Fruit fly (Drosophila melanogaster) whole organism, embryonic: ENCODE data around the gene Rbp1-like.

Source experiments
- Abd-B ChIP-seq: fragments of 200-800 bp; sonication (Bioruptor generic); optimal IDR thresholded peaks from 2 replicates; lab custom pipeline; 2018; ENCODE audit warnings: missing biosample characterization, mild to moderate bottlenecking, missing genetic modification characterization, moderate library complexity
- Ada2b ChIP-seq: fragments of 200-800 bp; sonication (Bioruptor generic); IDR thresholded peaks from 2 replicates; pipeline ENCODE4 v1.3.6; 2022; ENCODE audit warnings: missing biosample characterization, missing genetic modification characterization
- Awh ChIP-seq: fragments of 200-800 bp; sonication (Bioruptor generic); IDR thresholded peaks from 2 replicates; pipeline ENCODE4, ENCODE4 v1.3.6; 2022; ENCODE audit warnings: missing biosample characterization, missing genetic modification characterization
- CG1233 ChIP-seq: fragments of 200-800 bp; sonication (Bioruptor generic); optimal IDR thresholded peaks from 4 replicates; lab custom pipeline; 2018; ENCODE audit warnings: missing biosample characterization, mild to moderate bottlenecking, missing genetic modification characterization
- CG13624 ChIP-seq: fragments of 200-800 bp; sonication (Bioruptor generic); optimal IDR thresholded peaks from 2 replicates; lab custom pipeline; 2016; ENCODE audit warnings: missing biosample characterization, missing genetic modification characterization
- CG14014 ChIP-seq: fragments of 200-800 bp; sonication (Bioruptor generic); IDR thresholded peaks from 2 replicates; pipeline ENCODE4 v1.3.6; 2022; ENCODE audit warnings: missing biosample characterization, missing genetic modification characterization
- CG15073 ChIP-seq: fragments of 200-800 bp; sonication (Bioruptor generic); optimal IDR thresholded peaks from 2 replicates; lab custom pipeline; 2016; ENCODE audit warnings: missing biosample characterization, missing genetic modification characterization
- CG1602 ChIP-seq: fragments of 200-800 bp; sonication (Bioruptor generic); optimal IDR thresholded peaks from 3 replicates; lab custom pipeline; 2016; ENCODE audit warnings: missing biosample characterization, missing genetic modification characterization
- CG17361 ChIP-seq: fragments of 200-800 bp; sonication (Bioruptor generic); IDR thresholded peaks from 3 replicates; pipeline ENCODE4 v1.3.6; 2022; ENCODE audit warnings: missing biosample characterization, missing genetic modification characterization
- CG2199 ChIP-seq: fragments of 200-800 bp; sonication (Bioruptor generic); IDR thresholded peaks from 3 replicates; pipeline ENCODE4 v1.3.6; 2022; ENCODE audit warnings: missing biosample characterization, missing genetic modification characterization
- CG32772 ChIP-seq: fragments of 200-800 bp; sonication (Bioruptor generic); IDR thresholded peaks from 2 replicates; pipeline ENCODE4 v1.3.6; 2022; ENCODE audit warnings: missing biosample characterization, missing genetic modification characterization
- CG3838 ChIP-seq: fragments of 200-800 bp; sonication (Bioruptor generic); optimal IDR thresholded peaks from 3 replicates; lab custom pipeline; 2016; ENCODE audit warnings: missing biosample characterization, missing genetic modification characterization
- CG3995 ChIP-seq: fragments of 200-800 bp; sonication (Bioruptor generic); optimal IDR thresholded peaks from 3 replicates; lab custom pipeline; 2016; ENCODE audit warnings: missing biosample characterization, missing genetic modification characterization
- CG4404 ChIP-seq: fragments of 200-800 bp; sonication (Bioruptor generic); IDR thresholded peaks from 2 replicates; pipeline ENCODE4 v1.3.6; 2022; ENCODE audit warnings: missing biosample characterization, missing genetic modification characterization
- CG4854 ChIP-seq: fragments of 200-800 bp; sonication (Bioruptor generic); optimal IDR thresholded peaks from 2 replicates; lab custom pipeline; 2016; ENCODE audit warnings: missing biosample characterization, missing genetic modification characterization, inconsistent platforms
- CG6765 ChIP-seq: fragments of 200-800 bp; sonication (Bioruptor generic); optimal IDR thresholded peaks from 3 replicates; lab custom pipeline; 2017; ENCODE audit warnings: missing biosample characterization, mild to moderate bottlenecking, missing genetic modification characterization
- CG8944 ChIP-seq: fragments of 200-800 bp; sonication (Bioruptor generic); optimal IDR thresholded peaks from 3 replicates; lab custom pipeline; 2016; ENCODE audit warnings: missing biosample characterization, missing genetic modification characterization
- CG9817 ChIP-seq: fragments of 200-800 bp; sonication (Bioruptor generic); optimal IDR thresholded peaks from 2 replicates; lab custom pipeline; 2018; ENCODE audit warnings: missing biosample characterization, mild to moderate bottlenecking, missing genetic modification characterization, moderate library complexity
- Camta ChIP-seq: fragments of 200-800 bp; sonication (Bioruptor generic); optimal IDR thresholded peaks from 2 replicates; lab custom pipeline; 2016; ENCODE audit warnings: missing biosample characterization, missing genetic modification characterization
- D19A ChIP-seq: fragments of 200-800 bp; optimal IDR thresholded peaks from 3 replicates; lab custom pipeline; 2019; ENCODE audit warnings: missing biosample characterization, mild to moderate bottlenecking, missing genetic modification characterization, moderate library complexity
- Dp ChIP-seq: fragments of 200-800 bp; sonication (Bioruptor generic); optimal IDR thresholded peaks from 2 replicates; lab custom pipeline; 2018; ENCODE audit warnings: missing biosample characterization, mild to moderate bottlenecking, missing genetic modification characterization, moderate library complexity
- Eip74EF ChIP-seq, 2 experiments: fragments of 200-800 bp in 1 of 2; fragments of >200 bp in 1 of 2; sonication (Bioruptor generic) in 1 of 2; optimal IDR thresholded peaks; 2 replicates each; lab custom pipeline; 2017 to 2019; ENCODE audit warnings: missing biosample characterization in 2 of 2, missing genetic modification characterization in 2 of 2, mild to moderate bottlenecking in 1 of 2, moderate library complexity in 1 of 2
- Ets65A ChIP-seq: fragments of 200-800 bp; sonication (Bioruptor generic); peaks from one replicate; lab custom pipeline; 2016; ENCODE audit warnings: missing biosample characterization, missing genetic modification characterization
- Fer1 ChIP-seq: fragments of 200-800 bp; sonication (Bioruptor generic); optimal IDR thresholded peaks from 2 replicates; lab custom pipeline; 2017; ENCODE audit warnings: missing biosample characterization, mild to moderate bottlenecking, missing genetic modification characterization
- HLH3B ChIP-seq: fragments of 200-800 bp; sonication (Bioruptor generic); IDR thresholded peaks from 2 replicates; pipeline ENCODE4 v1.3.6; 2022; ENCODE audit warnings: missing biosample characterization, missing genetic modification characterization
- HLHmδ ChIP-seq: fragments of 200-800 bp; sonication (Bioruptor generic); optimal IDR thresholded peaks from 2 replicates; lab custom pipeline; 2018; ENCODE audit warnings: missing biosample characterization, mild to moderate bottlenecking, missing genetic modification characterization, moderate library complexity
- HmgZ ChIP-seq: fragments of 200-800 bp; sonication (Bioruptor generic); optimal IDR thresholded peaks from 2 replicates; lab custom pipeline; 2018; ENCODE audit warnings: missing biosample characterization, mild to moderate bottlenecking, missing genetic modification characterization
- Hsf ChIP-seq: fragments of 200-800 bp; sonication (Bioruptor generic); optimal IDR thresholded peaks from 3 replicates; lab custom pipeline; 2016; ENCODE audit warnings: missing biosample characterization, missing genetic modification characterization
- Meics ChIP-seq: fragments of 200-800 bp; sonication (Bioruptor generic); optimal IDR thresholded peaks from 2 replicates; lab custom pipeline; 2017; ENCODE audit warnings: missing biosample characterization, mild to moderate bottlenecking, missing genetic modification characterization
- Mes4 ChIP-seq: fragments of 200-800 bp; sonication (Bioruptor generic); optimal IDR thresholded peaks from 2 replicates; lab custom pipeline; 2016; ENCODE audit warnings: missing biosample characterization, missing genetic modification characterization
- NC2α ChIP-seq: fragments of 200-800 bp; sonication (Bioruptor generic); optimal IDR thresholded peaks from 2 replicates; lab custom pipeline; 2016; ENCODE audit warnings: missing biosample characterization, missing genetic modification characterization
- NC2β ChIP-seq: fragments of 200-800 bp; sonication (Bioruptor generic); optimal IDR thresholded peaks from 2 replicates; lab custom pipeline; 2016; ENCODE audit warnings: missing biosample characterization, missing genetic modification characterization
- PHDP ChIP-seq: fragments of 200-800 bp; sonication (Bioruptor generic); optimal IDR thresholded peaks from 3 replicates; lab custom pipeline; 2018; ENCODE audit warnings: missing biosample characterization, mild to moderate bottlenecking, missing genetic modification characterization, moderate library complexity
- Poxn ChIP-seq: fragments of 200-800 bp; sonication (Bioruptor generic); IDR thresholded peaks from 2 replicates; pipeline ENCODE4 v1.3.6; 2022; ENCODE audit warnings: missing biosample characterization, missing genetic modification characterization
- Rx ChIP-seq: fragments of 200-800 bp; sonication (Bioruptor generic); IDR thresholded peaks from 2 replicates; pipeline ENCODE4 v1.3.6; 2022; ENCODE audit warnings: missing biosample characterization, missing genetic modification characterization
- Side ChIP-seq: fragments of 200-800 bp; sonication (Bioruptor generic); optimal IDR thresholded peaks from 2 replicates; lab custom pipeline; 2016; ENCODE audit warnings: missing biosample characterization, missing genetic modification characterization
- ab ChIP-seq: fragments of 200-800 bp; sonication (Bioruptor generic); optimal IDR thresholded peaks from 2 replicates; lab custom pipeline; 2016; ENCODE audit warnings: missing biosample characterization, missing genetic modification characterization
- az2 ChIP-seq: fragments of 200-800 bp; sonication (Bioruptor generic); optimal IDR thresholded peaks from 3 replicates; lab custom pipeline; 2016; ENCODE audit warnings: missing biosample characterization, missing genetic modification characterization
- bsh ChIP-seq, 2 experiments: fragments of 200-800 bp; sonication (Bioruptor generic); optimal IDR thresholded peaks; 2 replicates each; lab custom pipeline; 2017 to 2018; ENCODE audit warnings: mild to moderate bottlenecking in 2 of 2, missing biosample characterization in 2 of 2, missing genetic modification characterization in 2 of 2, moderate library complexity in 1 of 2
- gem ChIP-seq: fragments of 200-800 bp; sonication (Bioruptor generic); optimal IDR thresholded peaks from 2 replicates; lab custom pipeline; 2019; ENCODE audit warnings: missing biosample characterization, mild to moderate bottlenecking, missing genetic modification characterization, moderate library complexity
- jigr1 ChIP-seq: fragments of 200-800 bp; sonication (Bioruptor generic); IDR thresholded peaks from 3 replicates; pipeline ENCODE4 v1.3.6; 2022; ENCODE audit warnings: missing biosample characterization, missing genetic modification characterization
- kay ChIP-seq: fragments of 200-800 bp; sonication (Bioruptor generic); optimal IDR thresholded peaks from 2 replicates; lab custom pipeline; 2016; ENCODE audit warnings: missing biosample characterization, missing genetic modification characterization
- lilli ChIP-seq: fragments of 200-800 bp; sonication (Bioruptor generic); optimal IDR thresholded peaks from 3 replicates; lab custom pipeline; 2016; ENCODE audit warnings: missing biosample characterization, missing genetic modification characterization
- maf-S ChIP-seq: fragments of 200-800 bp; sonication (Bioruptor generic); optimal IDR thresholded peaks from 2 replicates; lab custom pipeline; 2016; ENCODE audit warnings: missing biosample characterization, missing genetic modification characterization
- nerfin-1 ChIP-seq: fragments of 200-800 bp; sonication (Bioruptor generic); optimal IDR thresholded peaks from 3 replicates; lab custom pipeline; 2019; ENCODE audit warnings: missing biosample characterization, mild to moderate bottlenecking, missing genetic modification characterization, moderate library complexity
- nmo ChIP-seq: fragments of 200-800 bp; sonication (Bioruptor generic); optimal IDR thresholded peaks from 2 replicates; lab custom pipeline; 2018; ENCODE audit warnings: missing biosample characterization, mild to moderate bottlenecking, missing genetic modification characterization, moderate library complexity
- ranshi ChIP-seq: fragments of 200-800 bp; sonication (Bioruptor generic); IDR thresholded peaks from 2 replicates; pipeline ENCODE4 v1.3.6; 2022; ENCODE audit warnings: missing biosample characterization, missing genetic modification characterization
- tll ChIP-seq, 2 experiments: fragments of 200-800 bp in 1 of 2; fragments of >200 bp in 1 of 2; sonication (Bioruptor generic) in 1 of 2; optimal IDR thresholded peaks; 2 replicates each; lab custom pipeline; 2017 to 2019; ENCODE audit warnings: missing biosample characterization in 2 of 2, missing genetic modification characterization in 2 of 2, mild to moderate bottlenecking in 1 of 2, moderate library complexity in 1 of 2
- twi ChIP-seq: fragments of 200-800 bp; optimal IDR thresholded peaks from 2 replicates; lab custom pipeline; 2019; ENCODE audit warnings: missing biosample characterization, mild to moderate bottlenecking, missing genetic modification characterization, moderate library complexity
- tx ChIP-seq: fragments of 200-800 bp; sonication (Bioruptor generic); optimal IDR thresholded peaks from 2 replicates; lab custom pipeline; 2016; ENCODE audit warnings: missing biosample characterization, missing genetic modification characterization
- wek ChIP-seq: fragments of 200-800 bp; sonication (Bioruptor generic); optimal IDR thresholded peaks from 3 replicates; lab custom pipeline; 2018; ENCODE audit warnings: missing biosample characterization, mild to moderate bottlenecking, missing genetic modification characterization, moderate library complexity
- yki ChIP-seq: fragments of >200 bp; optimal IDR thresholded peaks from 3 replicates; lab custom pipeline; 2018

Rbp1-like gene

dm6 chrX:13383770-13384169 is 907 bp downstream of the Rbp1-like start (continued):
- TF ChIP-seq CG1233 (GFP tag; lab: Kevin White, UChicago) (peak; percentile 28), D19A (tag; lab: Kevin White, UChicago) (peak; percentile 12), bsh (GFP tag; optimal IDR thresholded peaks at IDR 0.05; lab: Kevin White, UChicago) (peak; percentile 19 to 28), CG15073 (peak; percentile 100), maf-S (GFP tag; lab: Kevin White, UChicago) (peak; percentile 45), wek (peak; percentile 42), ranshi (GFP tag; lab: Robert Waterston, UW) (0 out of 2 replicates have a peak, but pooled peaks have one; percentile 29), Rx (no peak; the same call in 1 of the 2 replicates), CG1602 (peak; percentile 22), ab (GFP tag; lab: Kevin White, UChicago) (peak; percentile 40), Eip74EF (GFP tag; optimal IDR thresholded peaks at IDR 0.05; lab: Kevin White, UChicago) (no peak), tx (GFP tag; lab: Kevin White, UChicago) (peak; percentile 51), NC2β (GFP tag; lab: Kevin White, UChicago) (peak; percentile 30), kay (GFP tag; lab: Kevin White, UChicago) (peak; percentile 42), Hsf (GFP tag; lab: Kevin White, UChicago) (peak; percentile 57), CG9817 (tag; lab: Kevin White, UChicago) (peak; percentile 1), jigr1 (no peak), twi (tag; lab: Kevin White, UChicago) (no peak), az2 (peak; percentile 56), HLHmδ (GFP tag; lab: Kevin White, UChicago) (peak; percentile 57), HLH3B (no peak), CG4404 (GFP tag; lab: Robert Waterston, UW) (no peak), CG32772 (GFP tag; lab: Robert Waterston, UW) (peak; percentile 38; the same call in 1 of the 2 replicates), CG3838 (GFP tag; lab: Kevin White, UChicago) (no peak), CG8944 (GFP tag; lab: Kevin White, UChicago) (peak; percentile 33), CG4854 (GFP tag; lab: Kevin White, UChicago) (peak; percentile 14), nmo (GFP tag; lab: Kevin White, UChicago) (peak; percentile 15), Ada2b (GFP tag; lab: Robert Waterston, UW) (no peak), HmgZ (peak; percentile 86), Poxn (GFP tag; lab: Robert Waterston, UW) (no peak), NC2α (no peak), Awh (GFP tag; lab: Robert Waterston, UW) (no peak), Fer1 (GFP tag; lab: Kevin White, UChicago) (peak; percentile 38), Ets65A (GFP tag; lab: Kevin White, UChicago) (peak; percentile 91), CG17361 (GFP tag; lab: Robert Waterston, UW) (no peak), tll (GFP tag; optimal IDR thresholded peaks at IDR 0.05; lab: Kevin White, UChicago) (no peak), PHDP (peak; percentile 2), gem (tag; lab: Kevin White, UChicago) (peak; percentile 47), CG2199 (GFP tag; lab: Robert Waterston, UW) (peak; percentile 92), CG3995 (GFP tag; lab: Kevin White, UChicago) (no peak), nerfin-1 (peak; percentile 19), Side (peak; percentile 57), lilli (peak; percentile 78), Abd-B (GFP tag; lab: Kevin White, UChicago) (peak; percentile 9), CG6765 (GFP tag; lab: Kevin White, UChicago) (peak; percentile 50), CG14014 (GFP tag; lab: Robert Waterston, UW) (peak; percentile 66), Camta (GFP tag; lab: Kevin White, UChicago) (peak; percentile 36), yki (lab: Kevin White, UChicago) (no peak), Mes4 (no peak), Dp (GFP tag; lab: Kevin White, UChicago) (peak; percentile 9), Meics (GFP tag; lab: Kevin White, UChicago) (peak; percentile 65), CG13624 (GFP tag; lab: Kevin White, UChicago) (peak; percentile 70)
